Worm (Caenorhabditis elegans) whole organism, L1 larva: ENCODE data around the gene F53F4.16.
A peak's percentile ranks its signal among the peaks of the same experiment; 100 is the strongest.

ENCODE experiments used
- C34B4.2 ChIP-seq: sonication (generic microtip); optimal IDR thresholded peaks from 2 replicates; lab custom pipeline; 2017; ENCODE audit warnings: mild to moderate bottlenecking, missing genetic modification characterization, missing compliant biosample characterization
- F16B12.6 ChIP-seq: fragments of 150-350 bp; optimal IDR thresholded peaks from 2 replicates; lab custom pipeline; 2014; ENCODE audit warnings: missing biosample characterization, missing genetic modification characterization
- aly-2 ChIP-seq: fragments of 150-350 bp; optimal IDR thresholded peaks from 2 replicates; lab custom pipeline; 2014; ENCODE audit warnings: missing biosample characterization, missing genetic modification characterization
- blmp-1 ChIP-seq: fragments of 150-350 bp; optimal IDR thresholded peaks from 2 replicates; lab custom pipeline; 2014; ENCODE audit warnings: missing biosample characterization, missing genetic modification characterization
- ceh-63 ChIP-seq: fragments of 200-800 bp; sonication (Bioruptor generic); optimal IDR thresholded peaks from 2 replicates; lab custom pipeline; 2018; ENCODE audit warnings: mild to moderate bottlenecking, missing genetic modification characterization, missing compliant biosample characterization
- ceh-8 ChIP-seq: fragments of 200-800 bp; sonication (Bioruptor generic); optimal IDR thresholded peaks from 2 replicates; lab custom pipeline; 2018; ENCODE audit warnings: mild to moderate bottlenecking, missing genetic modification characterization, moderate library complexity, missing compliant biosample characterization
- ceh-82 ChIP-seq, 3 experiments: fragments of 150-350 bp in 1 of 3; sonication (generic microtip) in 2 of 3; optimal IDR thresholded peaks; 2 replicates each; lab custom pipeline; 2014 to 2017; ENCODE audit warnings: missing biosample characterization in 3 of 3, missing genetic modification characterization in 3 of 3
- ceh-88 ChIP-seq: fragments of 200-800 bp; sonication (Bioruptor generic); IDR thresholded peaks from 2 replicates; pipeline ENCODE4 v1.3.6; 2022; ENCODE audit warnings: missing genetic modification characterization, missing compliant biosample characterization
- ces-1 ChIP-seq: fragments of 150-350 bp; optimal IDR thresholded peaks from 2 replicates; lab custom pipeline; 2014; ENCODE audit warnings: missing biosample characterization, missing genetic modification reagents, missing genetic modification characterization
- dpl-1 ChIP-seq, 3 experiments: fragments of 150-350 bp in 2 of 3; sonication (generic microtip) in 1 of 3; optimal IDR thresholded peaks; 2 replicates each; lab custom pipeline; 2014 to 2017; ENCODE audit warnings: missing biosample characterization in 3 of 3, missing genetic modification characterization in 3 of 3, missing genetic modification reagents in 3 of 3
- efl-1 ChIP-seq, 4 experiments: fragments of 150-350 bp; optimal IDR thresholded peaks in 3 of 4; peaks in 1 of 4; 1 replicate in 1 of 4; 2 replicates in 3 of 4; lab custom pipeline; 2014; ENCODE audit warnings: missing biosample characterization in 2 of 4, missing genetic modification characterization in 2 of 4, missing genetic modification reagents in 2 of 4
- efl-3 ChIP-seq: fragments of 200-800 bp; sonication (Bioruptor generic); optimal IDR thresholded peaks from 2 replicates; lab custom pipeline; 2018; ENCODE audit warnings: mild to moderate bottlenecking, missing genetic modification characterization, missing compliant biosample characterization
- elt-2 ChIP-seq: sonication (generic microtip); optimal IDR thresholded peaks from 2 replicates; lab custom pipeline; 2016; ENCODE audit warnings: missing genetic modification characterization, mild to moderate bottlenecking, inconsistent platforms, missing compliant biosample characterization, missing genetic modification reagents
- elt-3 ChIP-seq, 6 experiments: fragments of 150-350 bp in 1 of 6; sonication (generic microtip); optimal IDR thresholded peaks; 2 replicates each; lab custom pipeline; 2017 to 2018; ENCODE audit warnings: missing biosample characterization in 6 of 6, missing genetic modification characterization in 6 of 6, inconsistent platforms in 1 of 6
- fkh-10 ChIP-seq: sonication (generic microtip); optimal IDR thresholded peaks from 2 replicates; lab custom pipeline; 2017; ENCODE audit warnings: missing biosample characterization, missing genetic modification reagents, missing genetic modification characterization
- hlh-4 ChIP-seq: sonication (generic microtip); optimal IDR thresholded peaks from 2 replicates; lab custom pipeline; 2016; ENCODE audit warnings: mild to moderate bottlenecking, missing genetic modification characterization, missing compliant biosample characterization
- isw-1 ChIP-seq: fragments of 200-800 bp; sonication (Bioruptor generic); IDR thresholded peaks from 2 replicates; pipeline ENCODE4 v1.3.6; 2022; ENCODE audit warnings: missing genetic modification characterization, missing compliant biosample characterization
- lin-13 ChIP-seq: fragments of 150-350 bp; optimal IDR thresholded peaks from 2 replicates; lab custom pipeline; 2014; ENCODE audit warnings: missing biosample characterization, missing genetic modification reagents, missing genetic modification characterization
- lin-14 ChIP-seq: fragments of 200-800 bp; sonication (Bioruptor generic); optimal IDR thresholded peaks from 2 replicates; lab custom pipeline; 2018; ENCODE audit warnings: mild to moderate bottlenecking, missing genetic modification characterization, moderate library complexity, missing compliant biosample characterization
- lin-15B ChIP-seq: fragments of 150-350 bp; sonication (generic microtip); optimal IDR thresholded peaks from 3 replicates; lab custom pipeline; 2014; ENCODE audit warnings: missing biosample characterization, missing genetic modification characterization
- lin-35 ChIP-seq, 2 experiments: fragments of 150-350 bp; optimal IDR thresholded peaks; 2 replicates each; lab custom pipeline; 2014; ENCODE audit warnings: missing biosample characterization in 2 of 2, missing genetic modification characterization in 2 of 2, missing genetic modification reagents in 2 of 2
- lir-3 ChIP-seq: sonication (generic microtip); optimal IDR thresholded peaks from 2 replicates; lab custom pipeline; 2016; ENCODE audit warnings: mild to moderate bottlenecking, missing genetic modification characterization, moderate library complexity, missing compliant biosample characterization; ENCODE audit not compliant: poor library complexity
- mdl-1 ChIP-seq, 2 experiments: fragments of 150-350 bp; optimal IDR thresholded peaks; 2 replicates each; lab custom pipeline; 2014 to 2017; ENCODE audit warnings: missing biosample characterization in 2 of 2, missing genetic modification characterization in 2 of 2, inconsistent platforms in 1 of 2
- nhr-11 ChIP-seq: fragments of 150-350 bp; optimal IDR thresholded peaks from 2 replicates; lab custom pipeline; 2014; ENCODE audit warnings: missing biosample characterization, missing genetic modification characterization
- nhr-12 ChIP-seq: sonication (generic microtip); optimal IDR thresholded peaks from 2 replicates; lab custom pipeline; 2017; ENCODE audit warnings: missing biosample characterization, missing genetic modification characterization
- nhr-19 ChIP-seq: fragments of 200-800 bp; sonication (Bioruptor generic); conservative IDR thresholded peaks from 2 replicates; pipeline ENCODE4 v1.3.6; 2022; ENCODE audit warnings: missing genetic modification characterization, missing compliant biosample characterization
- nhr-20 ChIP-seq: sonication (generic microtip); optimal IDR thresholded peaks from 2 replicates; lab custom pipeline; 2016; ENCODE audit warnings: mild to moderate bottlenecking, missing genetic modification characterization, missing compliant biosample characterization
- nhr-47 ChIP-seq: sonication (generic microtip); optimal IDR thresholded peaks from 2 replicates; lab custom pipeline; 2016; ENCODE audit warnings: mild to moderate bottlenecking, missing genetic modification characterization, moderate library complexity, missing compliant biosample characterization
- nhr-84 ChIP-seq: sonication (generic microtip); optimal IDR thresholded peaks from 2 replicates; lab custom pipeline; 2017; ENCODE audit warnings: missing biosample characterization, missing genetic modification characterization
- pag-3 ChIP-seq: sonication (generic microtip); optimal IDR thresholded peaks from 2 replicates; lab custom pipeline; 2017; ENCODE audit warnings: missing genetic modification characterization, mild to moderate bottlenecking, missing compliant biosample characterization, antibody characterized with exemption, borderline replicate concordance; ENCODE audit not compliant: insufficient read depth
- pax-3 ChIP-seq: fragments of 200-800 bp; sonication (Bioruptor generic); optimal IDR thresholded peaks from 2 replicates; lab custom pipeline; 2018; ENCODE audit warnings: mild to moderate bottlenecking, missing genetic modification characterization, moderate library complexity, missing compliant biosample characterization
- rnt-1 ChIP-seq: sonication (generic microtip); optimal IDR thresholded peaks from 2 replicates; lab custom pipeline; 2016; ENCODE audit warnings: mild to moderate bottlenecking, missing genetic modification characterization, moderate library complexity, missing compliant biosample characterization
- tbx-2 ChIP-seq: sonication (generic microtip); optimal IDR thresholded peaks from 2 replicates; lab custom pipeline; 2016; ENCODE audit warnings: missing genetic modification characterization, missing compliant biosample characterization
- tlp-1 ChIP-seq: fragments of 150-350 bp; optimal IDR thresholded peaks from 2 replicates; lab custom pipeline; 2014; ENCODE audit warnings: missing biosample characterization, missing genetic modification characterization
- unc-30 ChIP-seq: sonication (generic microtip); optimal IDR thresholded peaks from 2 replicates; lab custom pipeline; 2017; ENCODE audit warnings: missing biosample characterization, missing genetic modification characterization
- unc-86 ChIP-seq: sonication (generic microtip); optimal IDR thresholded peaks from 2 replicates; lab custom pipeline; 2016; ENCODE audit warnings: missing genetic modification characterization, missing compliant biosample characterization
- vab-15 ChIP-seq: sonication (generic microtip); optimal IDR thresholded peaks from 2 replicates; lab custom pipeline; 2017; ENCODE audit warnings: missing genotype, mild to moderate bottlenecking, missing genetic modification characterization, missing compliant biosample characterization
- zag-1 ChIP-seq: fragments of 150-350 bp; optimal IDR thresholded peaks from 2 replicates; lab custom pipeline; 2014; ENCODE audit warnings: missing biosample characterization, missing genetic modification characterization
- zip-4 ChIP-seq: fragments of 200-800 bp; sonication (Bioruptor generic); optimal IDR thresholded peaks from 2 replicates; lab custom pipeline; 2018; ENCODE audit warnings: mild to moderate bottlenecking, missing genetic modification characterization, moderate library complexity, missing compliant biosample characterization

F53F4.16 gene

DNA sequence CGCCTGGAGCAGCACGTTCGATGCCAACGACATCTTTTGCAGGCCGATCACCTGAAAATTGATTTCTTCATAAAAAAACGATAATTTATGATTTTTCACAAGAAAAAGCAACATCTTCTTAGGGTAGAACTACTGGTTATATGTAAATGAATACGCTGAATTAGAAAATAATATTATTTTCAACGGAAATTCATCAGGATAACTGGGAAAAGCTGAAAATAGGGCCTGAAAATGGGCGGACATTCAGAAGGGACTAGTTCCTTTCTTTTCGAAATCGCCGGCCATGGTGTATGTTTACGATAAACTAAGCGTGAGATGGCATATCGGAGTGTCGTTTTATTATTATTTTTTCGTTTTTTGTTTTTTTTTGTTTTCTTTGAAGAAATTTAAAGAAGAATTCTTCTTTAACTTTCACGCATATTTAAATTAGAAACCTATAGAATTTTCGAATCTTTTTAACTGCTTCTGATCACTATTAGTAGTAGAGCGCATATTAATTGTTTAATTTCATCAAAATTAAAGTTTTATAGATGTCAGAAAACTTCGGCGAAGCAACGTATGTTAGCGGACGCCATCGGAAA, 4.0 kb upstream of the F53F4.16 start, which contains the start of the genes nduv-2 and F53F4.12 (continued):
- TF ChIP-seq efl-3 = no peak
- peak; percentile 47 to 49 for TF ChIP-seq efl-1 (optimal IDR thresholded peaks at IDR 0.05; lab: Kevin White, UChicago)
- peak; percentile 30 to 95 for TF ChIP-seq efl-1 (GFP tag; optimal IDR thresholded peaks at IDR 0.05 in 1 of 2; lab: Kevin White, UChicago)
- TF ChIP-seq elt-2 (tag; lab: Kevin White, UChicago) = no peak
- no peak for TF ChIP-seq nhr-12 (tag; lab: Kevin White, UChicago)
- TF ChIP-seq lin-15B (tag; lab: Kevin White, UChicago) = peak; percentile 48
- peak; percentile 31 to 45 for TF ChIP-seq lin-35 (GFP tag; optimal IDR thresholded peaks at IDR 0.05; lab: Kevin White, UChicago)
- no peak for TF ChIP-seq zip-4 (GFP tag; lab: Kevin White, UChicago)
- TF ChIP-seq ceh-82 (tag; optimal IDR thresholded peaks at IDR 0.05; lab: Kevin White, UChicago) = peak in 1 of 3 experiments; percentile 51
- TF ChIP-seq aly-2 (tag; lab: Kevin White, UChicago) = no peak
- TF ChIP-seq nhr-47 = peak; percentile 1
- TF ChIP-seq elt-3 (tag; optimal IDR thresholded peaks at IDR 0.05; lab: Kevin White, UChicago) = no peak
- peak; percentile 19 for TF ChIP-seq tbx-2 (tag; lab: Kevin White, UChicago)
- TF ChIP-seq unc-86 (tag; lab: Kevin White, UChicago) = no peak
- TF ChIP-seq mdl-1 (tag; optimal IDR thresholded peaks at IDR 0.05; lab: Kevin White, UChicago) = no peak
- TF ChIP-seq blmp-1 = peak; percentile 47
- no peak for TF ChIP-seq nhr-19 (GFP tag; lab: Robert Waterston, UW)
- no peak for TF ChIP-seq zag-1 (tag; lab: Kevin White, UChicago)
- no peak for TF ChIP-seq isw-1 (GFP tag; lab: Robert Waterston, UW)
- TF ChIP-seq fkh-10 (GFP tag; lab: Kevin White, UChicago) = no peak
- TF ChIP-seq nhr-20 (tag; lab: Kevin White, UChicago) = no peak
- TF ChIP-seq lir-3 (tag; lab: Kevin White, UChicago) = peak; percentile 13
- TF ChIP-seq pax-3 (tag; lab: Kevin White, UChicago) = no peak

DNA sequence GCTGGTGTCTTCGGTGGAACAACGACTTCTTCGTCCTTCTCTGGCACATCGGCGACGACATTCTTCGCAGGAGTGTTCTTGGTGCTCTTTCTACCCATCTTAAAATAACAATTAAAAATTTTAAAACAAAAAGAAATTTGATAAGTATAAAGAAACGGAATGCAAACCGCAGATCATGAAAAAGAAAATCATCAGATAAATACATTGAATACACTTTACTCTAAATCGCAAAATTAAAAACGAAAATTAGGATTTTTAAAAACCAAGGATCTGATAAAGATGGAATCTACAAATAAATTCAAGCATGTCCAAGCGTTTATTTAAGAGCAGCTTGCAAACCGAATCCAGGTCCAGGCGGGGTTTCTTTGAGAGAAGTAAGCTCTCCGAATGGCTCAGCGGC, 2.8 kb upstream of the F53F4.16 start, which contains the start of gene F53F4.11:
Gene F53F4.11, minus strand, starts transcription at position 101 of the 400 bp plus-strand sequence.
- TF ChIP-seq hlh-4 (tag; lab: Kevin White, UChicago) = no peak
- TF ChIP-seq C34B4.2 (tag; lab: Kevin White, UChicago) = no peak
- TF ChIP-seq elt-3 (tag; optimal IDR thresholded peaks at IDR 0.05; lab: Kevin White, UChicago) = no peak
- TF ChIP-seq efl-3 = no peak
- TF ChIP-seq ces-1 (GFP tag; lab: Kevin White, UChicago) = no peak
- TF ChIP-seq ceh-8 (GFP tag; lab: Kevin White, UChicago) = no peak
- TF ChIP-seq tlp-1 (tag; lab: Kevin White, UChicago) = no peak
- TF ChIP-seq ceh-63 = no peak
- no peak for TF ChIP-seq blmp-1
- TF ChIP-seq lin-13 (GFP tag; lab: Kevin White, UChicago) = no peak
- TF ChIP-seq unc-30 (tag; lab: Kevin White, UChicago) = no peak

DNA sequence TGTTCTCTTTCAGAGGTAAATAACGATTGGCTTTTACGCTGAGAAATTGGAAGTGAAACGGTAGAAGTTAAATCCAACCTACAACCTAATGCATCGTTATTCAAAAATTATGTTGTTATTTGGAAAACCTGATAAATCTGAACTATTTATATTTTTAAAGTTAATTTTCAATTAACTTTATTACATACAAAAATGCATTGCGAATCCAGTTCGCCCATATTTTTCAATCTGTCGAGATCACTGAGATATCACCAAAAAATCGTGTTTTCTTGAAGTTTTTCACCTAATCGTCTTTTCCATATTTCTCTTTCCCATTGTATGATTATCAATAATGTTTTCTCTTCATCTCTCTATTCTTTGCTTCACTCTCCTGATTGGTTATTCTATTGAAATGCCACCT, 944 bp downstream of the F53F4.16 start, which contains the start of gene F53F4.15:
Gene F53F4.15, plus strand, starts transcription at position 301 of the 400 bp plus-strand sequence.
- TF ChIP-seq lin-35 (GFP tag; optimal IDR thresholded peaks at IDR 0.05; lab: Kevin White, UChicago) (no peak), vab-15 (tag; lab: Kevin White, UChicago) (no peak), aly-2 (tag; lab: Kevin White, UChicago) (no peak), lin-15B (tag; lab: Kevin White, UChicago) (no peak), pax-3 (tag; lab: Kevin White, UChicago) (no peak), fkh-10 (GFP tag; lab: Kevin White, UChicago) (no peak), ceh-82 (tag; optimal IDR thresholded peaks at IDR 0.05; lab: Kevin White, UChicago) (no peak), ces-1 (GFP tag; lab: Kevin White, UChicago) (no peak), rnt-1 (tag; lab: Kevin White, UChicago) (no peak), zip-4 (GFP tag; lab: Kevin White, UChicago) (no peak), nhr-11 (tag; lab: Kevin White, UChicago) (no peak), dpl-1 (GFP tag; optimal IDR thresholded peaks at IDR 0.05; lab: Kevin White, UChicago) (no peak), ceh-8 (GFP tag; lab: Kevin White, UChicago) (no peak), ceh-88 (GFP tag; lab: Robert Waterston, UW) (no peak), pag-3 (tag; lab: Kevin White, UChicago) (no peak), lin-14 (GFP tag; lab: Kevin White, UChicago) (no peak), F16B12.6 (no peak), nhr-84 (no peak)
